Worm (Caenorhabditis elegans): ENCODE data around the gene T24H7.9.

- TF ChIP-seq snpc-4 (GFP tag; optimal IDR thresholded peaks at IDR 0.05) (no peak), snpc-4 (tag; optimal IDR thresholded peaks at IDR 0.05) (no peak), hmg-20 (GFP tag; IDR thresholded peaks at IDR 0.05) (no peak), egrh-3 (GFP tag; IDR thresholded peaks at IDR 0.05) (no peak), fkh-3 (tag; optimal IDR thresholded peaks at IDR 0.05) (no peak)
Observed at ce11 chrII:6219346-6219745, 16.0 kb downstream of the T24H7.9 start, which contains the start of gene mks-2.
